Worm (Caenorhabditis elegans): ENCODE data around the gene F27B10.1.

Gene F27B10.1

DNA sequence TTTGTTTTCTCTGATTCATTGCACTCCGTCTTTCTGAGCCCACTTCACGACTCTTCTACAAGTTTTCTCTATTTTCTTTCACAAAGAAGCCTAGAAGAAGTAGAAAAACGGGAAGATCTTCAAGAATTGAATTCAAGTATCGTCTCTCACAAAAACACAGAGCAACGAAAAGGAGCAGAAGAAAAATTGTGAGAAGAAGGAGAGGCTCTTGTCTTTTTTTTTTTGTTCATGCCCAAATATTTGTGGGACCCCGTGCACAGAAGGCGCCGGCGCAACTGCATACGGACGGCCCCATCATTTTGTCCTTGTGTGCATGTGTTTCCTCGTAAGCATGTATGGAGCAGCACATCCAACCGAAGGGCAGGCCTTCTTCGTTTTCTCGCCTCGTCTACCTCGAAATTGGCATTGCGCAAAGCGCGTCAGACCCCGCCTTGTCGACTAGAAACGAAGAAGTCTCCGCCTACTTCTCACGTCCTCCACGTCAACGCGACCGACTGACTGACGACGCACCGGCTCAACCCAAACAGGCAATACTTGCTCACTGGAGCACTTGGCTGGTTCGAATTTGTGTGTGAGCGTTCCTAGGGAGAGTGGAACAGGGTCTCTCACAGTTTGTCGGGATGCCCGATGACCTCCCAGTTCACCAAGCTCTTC, 34.2 kb downstream of the F27B10.1 start:
- TF ChIP-seq unc-62 (GFP tag; optimal IDR thresholded peaks at IDR 0.05): no peak

DNA sequence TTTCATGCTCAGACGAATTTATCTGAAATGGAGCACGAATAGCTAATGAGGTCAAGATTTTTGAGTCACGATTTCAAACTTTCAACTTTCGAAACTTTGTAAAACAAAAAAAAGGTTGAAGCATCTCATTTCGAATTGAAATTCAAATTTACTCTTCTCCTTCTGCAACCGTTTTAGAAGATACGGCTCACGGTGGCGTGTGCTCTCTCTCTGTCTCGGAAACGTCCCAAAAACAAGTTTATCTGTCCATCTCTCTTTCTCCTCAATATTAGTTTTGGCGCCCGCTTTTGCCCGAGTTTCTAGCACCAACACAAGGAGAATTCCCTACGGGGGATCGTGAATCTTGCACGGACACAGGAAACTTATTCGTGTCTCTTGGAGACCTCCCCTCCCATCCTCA, 38.0 kb downstream of the F27B10.1 start:
- no peak for TF ChIP-seq unc-62 (GFP tag; optimal IDR thresholded peaks at IDR 0.05)

DNA sequence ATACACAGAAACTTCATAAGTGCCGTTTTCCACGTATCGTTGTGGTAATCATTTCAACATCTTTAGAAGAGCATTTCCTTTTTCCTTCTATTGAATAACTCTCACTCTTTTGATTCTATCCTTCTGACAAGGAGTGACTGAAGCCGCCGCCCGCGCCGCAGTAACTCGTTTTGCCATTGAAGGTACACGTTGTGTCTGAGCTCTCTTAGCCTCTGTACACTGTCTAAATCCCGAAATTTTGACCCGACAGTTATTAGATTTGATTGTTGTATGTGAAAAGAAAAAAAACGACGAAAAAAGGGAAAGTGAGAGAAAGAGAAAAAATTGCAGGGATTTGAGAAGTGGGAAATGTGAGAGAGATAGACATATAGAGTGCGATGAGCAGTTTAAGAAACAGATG, 38.9 kb downstream of the F27B10.1 start:
- TF ChIP-seq unc-62 (GFP tag; optimal IDR thresholded peaks at IDR 0.05): no peak

DNA sequence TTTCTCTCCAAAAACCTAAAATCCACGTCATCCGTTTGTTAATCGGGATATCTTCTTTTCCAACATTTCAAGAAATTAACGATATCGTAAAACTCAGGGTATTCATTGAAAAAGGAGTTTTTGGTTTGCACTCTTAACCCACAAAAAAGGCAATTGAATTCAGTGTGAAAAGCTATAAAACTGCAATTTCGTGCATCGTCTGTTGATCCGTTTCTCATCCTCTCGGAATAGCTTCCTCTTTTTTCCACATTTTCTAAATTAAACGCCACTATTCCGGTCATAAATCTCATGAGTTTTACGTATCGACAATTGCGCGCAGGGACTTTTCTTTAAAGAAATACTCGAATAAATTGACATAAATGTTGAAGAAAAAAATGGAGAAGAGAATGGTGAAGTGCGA, 39.8 kb downstream of the F27B10.1 start:
- TF ChIP-seq unc-62 (GFP tag; optimal IDR thresholded peaks at IDR 0.05): no peak

DNA sequence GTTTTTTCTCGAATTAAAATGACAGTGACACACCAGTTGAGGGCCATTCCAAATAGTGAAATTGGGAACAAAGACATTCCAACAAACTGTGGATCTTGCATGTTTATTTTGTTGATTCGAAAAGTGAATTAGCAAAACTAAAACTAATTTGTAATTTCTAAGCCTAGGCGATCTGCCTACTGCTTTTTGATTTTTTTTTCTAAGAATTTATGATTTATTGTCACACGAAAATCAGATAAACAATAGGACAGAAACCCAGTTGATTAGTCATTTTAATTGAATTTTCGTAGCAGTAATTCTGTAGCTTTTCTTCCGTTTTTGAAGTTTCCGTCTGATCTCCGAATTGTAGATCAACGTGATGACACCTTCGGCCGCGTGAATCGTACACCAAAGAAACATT, 46.4 kb downstream of the F27B10.1 start, which contains the start of gene srx-33:
Gene srx-33 (minus strand): TSS at position 101 of the 400 bp plus-strand sequence.
- TF ChIP-seq unc-62 (GFP tag; optimal IDR thresholded peaks at IDR 0.05): no peak

DNA sequence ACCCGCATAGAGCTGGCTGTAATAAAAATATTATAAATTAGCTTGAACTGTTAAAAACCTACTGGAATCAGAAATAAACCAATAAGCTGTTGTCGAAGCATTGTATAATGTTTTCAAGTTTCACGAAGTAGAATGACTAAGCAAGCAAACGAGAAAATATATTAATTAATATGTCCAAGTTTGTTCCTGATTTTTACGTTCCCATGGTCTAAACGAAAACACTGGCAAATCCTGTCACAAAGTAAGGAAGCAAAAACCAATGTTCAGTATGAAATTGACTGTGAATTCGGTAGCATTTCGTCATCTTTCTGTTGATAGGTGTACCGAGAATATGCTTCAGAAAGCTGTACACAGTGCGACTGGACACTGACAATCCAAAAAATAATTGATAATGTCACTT, 47.8 kb downstream of the F27B10.1 start, which contains the start of gene srx-34:
Gene srx-34 (minus strand): TSS at position 101 of the 400 bp plus-strand sequence.
- no peak for TF ChIP-seq unc-62 (GFP tag; optimal IDR thresholded peaks at IDR 0.05)

DNA sequence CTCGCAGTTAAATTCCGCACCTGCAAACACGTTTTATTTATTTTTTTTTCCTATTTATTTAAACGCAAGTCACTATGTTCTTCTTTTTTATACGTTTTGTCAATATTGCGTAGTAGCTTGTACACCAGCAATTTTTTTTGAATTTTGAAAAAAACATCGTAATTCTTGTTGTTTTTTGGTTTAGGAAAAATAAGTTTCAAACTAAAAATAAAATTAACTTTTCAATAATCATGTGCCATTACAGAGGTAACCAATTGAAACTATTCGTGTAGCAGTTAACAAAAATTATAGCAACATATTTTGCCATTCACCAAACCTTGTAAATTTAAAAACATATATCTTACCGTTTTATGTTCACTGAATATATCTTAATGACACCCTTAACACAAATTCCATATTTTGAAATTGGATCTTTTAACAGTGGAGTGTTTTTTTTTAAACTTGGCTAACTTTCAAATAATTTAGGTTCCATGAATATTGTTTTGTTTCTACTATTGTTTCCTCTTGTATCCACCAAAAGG, 50.8 kb downstream of the F27B10.1 start, which contains the start of gene lmd-5:
Gene lmd-5 (plus strand): TSS at position 471 of the 521 bp plus-strand sequence.
- TF ChIP-seq unc-62 (GFP tag; optimal IDR thresholded peaks at IDR 0.05): no peak

DNA sequence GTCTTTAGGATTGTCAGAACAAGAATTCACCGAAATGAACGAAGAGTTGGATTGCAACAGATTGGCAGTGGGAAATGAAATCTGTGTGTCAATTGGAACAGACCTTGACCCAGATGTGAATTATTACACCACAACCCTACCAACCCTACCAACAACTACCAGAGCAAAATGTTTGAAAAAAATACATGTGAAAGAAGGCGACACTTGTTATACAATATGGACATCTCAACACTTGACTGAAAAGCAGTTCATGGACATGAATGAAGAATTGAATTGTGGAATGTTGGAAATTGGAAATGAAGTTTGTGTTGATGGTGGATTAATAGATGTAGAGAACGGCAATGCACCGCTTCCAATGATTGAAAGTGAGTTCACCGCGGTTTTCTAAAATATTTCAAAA, 51.6 kb downstream of the F27B10.1 start:
- no peak for TF ChIP-seq unc-62 (GFP tag; optimal IDR thresholded peaks at IDR 0.05)

Measured in whole organism, dauer.